Worm (Caenorhabditis elegans) whole organism, young adult: ENCODE data around the gene faah-2.
"Not testable (repeated sequence)": the region's sequence is repeated elsewhere in the genome, so short reads cannot be mapped to it uniquely, and the experiment has no call there.

Experiments used
- F49E8.2 ChIP-seq: sonication (generic microtip); optimal IDR thresholded peaks from 3 replicates; lab custom pipeline; 2017; ENCODE audit warnings: missing genetic modification characterization, mild to moderate bottlenecking, missing compliant biosample characterization, antibody characterized with exemption, moderate library complexity; ENCODE audit not compliant: insufficient read depth
- T07F8.4 ChIP-seq: sonication (generic microtip); optimal IDR thresholded peaks from 2 replicates; lab custom pipeline; 2016; ENCODE audit warnings: mild to moderate bottlenecking, missing genetic modification characterization, moderate library complexity, missing compliant biosample characterization
- ccch-3 ChIP-seq: fragments of 200-800 bp; sonication (Bioruptor generic); optimal IDR thresholded peaks from 2 replicates; lab custom pipeline; 2018; ENCODE audit warnings: mild to moderate bottlenecking, missing genetic modification characterization, missing compliant biosample characterization
- madf-8 ChIP-seq: fragments of 200-800 bp; sonication (Bioruptor generic); conservative IDR thresholded peaks from 2 replicates; pipeline ENCODE4 v1.3.6; 2022; ENCODE audit warnings: missing genetic modification reagents, missing genetic modification characterization, missing compliant biosample characterization
- rcor-1 ChIP-seq: fragments of 200-800 bp; sonication (Bioruptor generic); IDR thresholded peaks from 2 replicates; pipeline ENCODE4 v1.3.6; 2022; ENCODE audit warnings: missing genetic modification reagents, missing genetic modification characterization, missing compliant biosample characterization
- sea-2 ChIP-seq: fragments of 200-800 bp; sonication (Bioruptor generic); IDR thresholded peaks from 2 replicates; pipeline ENCODE4 v1.3.6; 2022; ENCODE audit warnings: missing genetic modification characterization, missing compliant biosample characterization
- somi-1 ChIP-seq: fragments of 200-800 bp; sonication (Bioruptor generic); optimal IDR thresholded peaks from 2 replicates; lab custom pipeline; 2018; ENCODE audit warnings: mild to moderate bottlenecking, missing genetic modification characterization, missing compliant biosample characterization

DNA sequence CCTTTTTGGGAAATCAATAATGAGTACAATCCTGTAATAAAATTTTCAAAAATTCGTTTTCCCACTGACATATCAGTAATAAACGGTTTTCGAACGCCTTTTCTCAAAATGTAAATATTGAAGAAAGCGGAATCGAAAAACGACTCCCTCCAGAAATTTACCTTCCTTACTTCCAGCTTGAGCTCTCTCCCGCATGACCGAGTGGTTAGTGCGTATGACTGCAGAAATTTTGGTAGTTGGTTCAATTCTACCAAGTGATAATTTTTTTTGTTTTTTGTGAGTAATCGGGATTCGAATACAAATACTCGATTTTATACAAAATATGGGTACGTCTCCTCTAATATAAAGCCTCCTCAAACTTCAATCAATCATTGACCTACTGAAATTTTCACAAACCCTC is 28.7 kb upstream of the faah-2 start:
- not testable (repeated sequence) for TF ChIP-seq sea-2 (GFP tag; lab: Robert Waterston, UW); T07F8.4 (tag; lab: Kevin White, UChicago); F49E8.2 (tag; lab: Kevin White, UChicago); ccch-3 (GFP tag; lab: Kevin White, UChicago); somi-1 (GFP tag; lab: Kevin White, UChicago); madf-8 (GFP tag; lab: Robert Waterston, UW); rcor-1
